Worm (Caenorhabditis elegans): ENCODE results near the gene hecd-1.

The hecd-1 gene

DNA sequence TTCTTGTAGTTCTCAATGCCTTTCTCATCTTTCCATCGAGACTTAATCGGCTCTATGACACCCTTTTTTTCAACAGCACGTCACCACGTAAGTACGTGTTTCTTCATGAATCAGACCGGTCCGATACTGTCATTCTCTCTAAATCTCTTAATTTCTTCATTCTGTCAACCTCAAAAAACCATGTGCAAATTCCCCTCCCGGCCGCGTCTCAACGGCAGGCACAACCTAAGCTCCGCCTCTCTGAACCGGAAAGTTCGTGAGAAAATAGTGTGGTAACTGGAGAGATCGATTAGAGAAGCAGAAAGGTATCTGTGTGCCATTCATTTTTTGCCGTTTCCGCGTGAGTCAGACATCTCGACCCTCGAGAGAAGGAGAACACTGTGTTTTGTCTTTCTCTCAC, 29.9 kb downstream of the hecd-1 start, which contains the start of gene nas-8:
Gene nas-8 (plus strand): TSS at position 301 of the 400 bp plus-strand sequence.
- TF ChIP-seq elt-3 (tag; optimal IDR thresholded peaks at IDR 0.05) (no peak), ztf-4 (tag; optimal IDR thresholded peaks at IDR 0.05) (no peak), tbx-2 (tag; optimal IDR thresholded peaks at IDR 0.05) (no peak)

DNA sequence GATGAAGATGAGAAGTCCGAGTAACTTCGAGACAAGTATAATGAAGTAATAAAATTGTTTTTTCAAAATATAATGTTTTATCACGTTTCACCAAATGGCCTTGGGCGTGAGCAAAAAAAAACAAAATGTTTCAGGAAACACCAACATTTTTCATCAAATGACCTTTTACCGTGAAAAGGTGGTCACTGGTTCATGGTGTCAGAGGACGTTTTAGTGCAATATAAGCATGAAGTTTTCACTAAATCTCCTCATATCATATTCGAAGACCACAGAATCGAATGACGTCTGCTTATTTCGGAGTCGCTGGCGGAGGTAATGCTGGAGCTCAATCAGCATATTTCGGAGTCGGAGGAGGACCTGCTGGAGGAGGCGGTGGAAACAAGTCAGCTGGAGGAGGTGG, 33.2 kb downstream of the hecd-1 start, which contains the start of the genes ZC477.7 and ssq-3:
Gene ZC477.7 (minus strand): TSS at position 101 of the 400 bp plus-strand sequence.
Gene ssq-3 (plus strand): TSS at position 251 of the 400 bp plus-strand sequence.
- no peak for TF ChIP-seq lin-39 (tag; optimal IDR thresholded peaks at IDR 0.05)
- no peak for TF ChIP-seq nhr-28 (tag; optimal IDR thresholded peaks at IDR 0.05)
- TF ChIP-seq nhr-25 (tag; optimal IDR thresholded peaks at IDR 0.05) = no peak
- no peak for TF ChIP-seq ztf-4 (tag; optimal IDR thresholded peaks at IDR 0.05)
- TF ChIP-seq elt-1 (tag; optimal IDR thresholded peaks at IDR 0.05) = no peak
- TF ChIP-seq aly-2 (tag; optimal IDR thresholded peaks at IDR 0.05) = no peak
- no peak for TF ChIP-seq ceh-82 (tag; optimal IDR thresholded peaks at IDR 0.05)
- no peak for TF ChIP-seq egl-5 (tag; optimal IDR thresholded peaks at IDR 0.05)
- no peak for TF ChIP-seq unc-39 (tag; optimal IDR thresholded peaks at IDR 0.05)
- no peak for TF ChIP-seq fkh-10 (GFP tag; optimal IDR thresholded peaks at IDR 0.05)

DNA sequence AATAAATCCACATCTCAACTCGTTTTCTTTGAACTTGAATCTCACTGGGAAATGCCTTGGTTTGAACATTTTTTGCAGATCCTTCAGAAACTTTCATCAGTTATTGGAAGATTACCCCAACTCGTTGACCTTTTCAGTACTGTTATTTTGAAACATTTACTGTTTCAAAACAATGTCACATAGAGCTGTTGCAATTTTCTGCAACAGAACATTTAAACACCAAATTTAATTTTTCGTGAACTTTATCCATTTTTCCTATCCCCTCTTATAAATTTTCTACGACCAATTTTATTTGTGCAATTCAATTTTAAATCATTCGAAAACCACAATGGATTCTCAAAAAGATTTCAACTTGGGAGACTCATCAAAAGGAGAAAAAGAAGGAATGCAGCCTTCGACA, 36.6 kb downstream of the hecd-1 start, which contains the start of gene ZC477.2:
Gene ZC477.2 (plus strand): TSS at position 301 of the 400 bp plus-strand sequence.
- TF ChIP-seq nhr-23 (tag; optimal IDR thresholded peaks at IDR 0.05) (no peak), skn-1 (tag; optimal IDR thresholded peaks at IDR 0.05) (no peak), sea-2 (GFP tag; optimal IDR thresholded peaks at IDR 0.05) (no peak), mdl-1 (tag; optimal IDR thresholded peaks at IDR 0.05) (no peak), ztf-11 (tag; optimal IDR thresholded peaks at IDR 0.05) (no peak), mml-1 (tag; optimal IDR thresholded peaks at IDR 0.05) (no peak), elt-2 (tag; optimal IDR thresholded peaks at IDR 0.05) (no peak), nhr-76 (tag; optimal IDR thresholded peaks at IDR 0.05) (no peak), nhr-25 (tag; optimal IDR thresholded peaks at IDR 0.05) (no peak), eor-1 (tag; optimal IDR thresholded peaks at IDR 0.05) (no peak), hmg-11 (tag; optimal IDR thresholded peaks at IDR 0.05) (no peak), nfya-1 (tag; optimal IDR thresholded peaks at IDR 0.05; ENCODE audit: insufficient read depth) (no peak), pha-4 (tag; optimal IDR thresholded peaks at IDR 0.05) (no peak), nhr-43 (tag; optimal IDR thresholded peaks at IDR 0.05; ENCODE audit: poor library complexity, severe bottlenecking) (no peak), unc-62 (GFP tag; optimal IDR thresholded peaks at IDR 0.05) (no peak)

DNA sequence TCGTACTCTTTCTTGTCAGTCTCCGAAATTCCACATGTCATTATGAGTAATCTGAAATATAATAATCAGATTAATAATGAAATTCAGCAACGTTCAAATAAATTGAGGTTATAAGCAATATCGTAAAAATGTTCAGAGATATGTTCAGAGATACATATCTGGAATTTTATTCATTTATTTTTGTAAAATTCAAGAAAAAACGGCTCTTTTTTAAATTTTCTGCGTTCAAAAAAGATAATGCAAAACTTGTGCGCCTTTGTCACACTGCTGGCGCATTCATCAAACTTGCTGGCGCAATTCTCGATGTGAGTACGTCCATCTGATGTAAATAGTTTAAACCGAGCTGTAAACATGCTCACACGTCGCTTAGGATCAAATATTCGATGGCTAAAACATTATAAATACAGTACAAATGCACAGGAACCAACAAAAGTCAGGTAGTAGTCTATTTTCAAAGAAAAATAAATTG, 41.3 kb downstream of the hecd-1 start, which contains the start of the genes rde-8 and ZC477.3:
Gene rde-8 (minus strand): TSS at position 51 of the 469 bp plus-strand sequence.
Gene ZC477.3 (plus strand): TSS at position 282 of the 469 bp plus-strand sequence.
- TF ChIP-seq tbx-2 (tag; optimal IDR thresholded peaks at IDR 0.05) (peak; percentile 56), elt-2 (tag; optimal IDR thresholded peaks at IDR 0.05) (peak; percentile 34), nfya-1 (tag; optimal IDR thresholded peaks at IDR 0.05; ENCODE audit: insufficient read depth) (peak; percentile 64), jun-1 (tag; optimal IDR thresholded peaks at IDR 0.05) (peak; percentile 29), ceh-16 (tag; optimal IDR thresholded peaks at IDR 0.05) (no peak), ama-1 (optimal IDR thresholded peaks at IDR 0.05) (no peak), nhr-23 (tag; optimal IDR thresholded peaks at IDR 0.05) (peak; percentile 55), eor-1 (tag; optimal IDR thresholded peaks at IDR 0.05) (no peak), nhr-77 (tag; optimal IDR thresholded peaks at IDR 0.05) (peak; percentile 42), nhr-11 (tag; optimal IDR thresholded peaks at IDR 0.05) (peak; percentile 42), ZK546.5 (tag; optimal IDR thresholded peaks at IDR 0.05) (no peak), elt-3 (tag; optimal IDR thresholded peaks at IDR 0.05) (no peak), lsy-12 (tag; optimal IDR thresholded peaks at IDR 0.05) (peak; percentile 39), lin-15B (tag; optimal IDR thresholded peaks at IDR 0.05) (peak; percentile 79), ceh-28 (tag; optimal IDR thresholded peaks at IDR 0.05) (peak; percentile 25), nhr-25 (tag; optimal IDR thresholded peaks at IDR 0.05) (peak; percentile 35), ztf-4 (tag; optimal IDR thresholded peaks at IDR 0.05) (no peak), R02D3.7 (tag; optimal IDR thresholded peaks at IDR 0.05) (peak; percentile 30), snpc-4 (tag; optimal IDR thresholded peaks at IDR 0.05) (peak; percentile 41), fkh-10 (GFP tag; optimal IDR thresholded peaks at IDR 0.05) (no peak), ceh-82 (tag; optimal IDR thresholded peaks at IDR 0.05) (no peak), unc-39 (tag; optimal IDR thresholded peaks at IDR 0.05) (no peak), mdl-1 (tag; optimal IDR thresholded peaks at IDR 0.05) (no peak), nhr-43 (tag; optimal IDR thresholded peaks at IDR 0.05; ENCODE audit: poor library complexity, severe bottlenecking) (peak; percentile 36), pha-4 (tag; optimal IDR thresholded peaks at IDR 0.05) (peak; percentile 92)

Measured in whole organism, L3 larva.